Worm (Caenorhabditis elegans) whole organism, L4 larva: ENCODE results near the gene ipla-7.

Source experiments
- lin-39 ChIP-seq: fragments of 150-350 bp; optimal IDR thresholded peaks from 2 replicates; lab custom pipeline; 2014; ENCODE audit warnings: missing biosample characterization, missing genetic modification reagents, missing genetic modification characterization
- ztf-11 ChIP-seq: fragments of 150-350 bp; optimal IDR thresholded peaks from 2 replicates; lab custom pipeline; 2014; ENCODE audit warnings: missing biosample characterization, missing genetic modification characterization

DNA sequence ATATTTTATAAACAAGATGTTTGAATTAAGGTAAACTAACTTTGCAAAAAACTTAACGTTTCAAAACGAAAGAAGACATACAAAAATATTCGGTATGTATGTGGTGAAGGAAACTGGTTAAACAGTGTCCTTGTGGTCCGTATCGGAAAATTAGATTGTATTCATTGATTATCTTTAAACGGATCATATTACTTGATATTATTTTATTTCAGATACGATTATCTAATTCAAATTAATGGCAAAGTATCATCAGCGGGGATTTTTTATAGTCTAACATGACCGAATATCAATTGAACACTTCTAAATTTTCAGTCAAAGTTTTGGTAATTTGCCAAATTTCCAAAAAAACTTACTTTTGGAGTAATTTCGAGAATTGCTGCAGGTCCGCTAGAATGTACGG is 55.9 kb downstream of the ipla-7 start, which contains the start of gene C47E12.13:
- TF ChIP-seq lin-39: no peak
- TF ChIP-seq ztf-11: no peak
